Worm (Caenorhabditis elegans) whole organism, L1 larva: ENCODE measurements around the gene mob-4.

Experiments
- elt-3 ChIP-seq, 6 experiments: fragments of 150-350 bp in 1 of 6; sonication (generic microtip); optimal IDR thresholded peaks; 2 replicates each; lab custom pipeline; 2017 to 2018; ENCODE audit warnings: missing biosample characterization in 6 of 6, missing genetic modification characterization in 6 of 6, inconsistent platforms in 1 of 6
- fos-1 ChIP-seq: fragments of 150-350 bp; optimal IDR thresholded peaks from 2 replicates; lab custom pipeline; 2014; ENCODE audit warnings: missing biosample characterization, missing genetic modification characterization
- isw-1 ChIP-seq: fragments of 200-800 bp; sonication (Bioruptor generic); IDR thresholded peaks from 2 replicates; pipeline ENCODE4 v1.3.6; 2022; ENCODE audit warnings: missing genetic modification characterization, missing compliant biosample characterization
- jun-1 ChIP-seq: fragments of 150-350 bp; optimal IDR thresholded peaks from 2 replicates; lab custom pipeline; 2014; ENCODE audit warnings: missing biosample characterization, missing genetic modification reagents, missing genetic modification characterization
- lin-13 ChIP-seq: fragments of 150-350 bp; optimal IDR thresholded peaks from 2 replicates; lab custom pipeline; 2014; ENCODE audit warnings: missing biosample characterization, missing genetic modification reagents, missing genetic modification characterization
- lin-15B ChIP-seq: fragments of 150-350 bp; sonication (generic microtip); optimal IDR thresholded peaks from 3 replicates; lab custom pipeline; 2014; ENCODE audit warnings: missing biosample characterization, missing genetic modification characterization
- nhr-76 ChIP-seq: sonication (generic microtip); optimal IDR thresholded peaks from 2 replicates; lab custom pipeline; 2017; ENCODE audit warnings: missing biosample characterization, missing genetic modification characterization
- nhr-77 ChIP-seq: fragments of 150-350 bp; optimal IDR thresholded peaks from 2 replicates; lab custom pipeline; 2014; ENCODE audit warnings: missing biosample characterization, missing genetic modification characterization
- pqm-1 ChIP-seq: sonication (generic microtip); optimal IDR thresholded peaks from 3 replicates; lab custom pipeline; 2017; ENCODE audit warnings: missing biosample characterization, missing genetic modification characterization
- skn-1 ChIP-seq: fragments of 150-350 bp; optimal IDR thresholded peaks from 2 replicates; lab custom pipeline; 2014; ENCODE audit warnings: missing biosample characterization, missing genetic modification characterization
- snpc-4 ChIP-seq: fragments of 150-350 bp; optimal IDR thresholded peaks from 2 replicates; lab custom pipeline; 2014; ENCODE audit warnings: missing biosample characterization, missing genetic modification characterization

DNA sequence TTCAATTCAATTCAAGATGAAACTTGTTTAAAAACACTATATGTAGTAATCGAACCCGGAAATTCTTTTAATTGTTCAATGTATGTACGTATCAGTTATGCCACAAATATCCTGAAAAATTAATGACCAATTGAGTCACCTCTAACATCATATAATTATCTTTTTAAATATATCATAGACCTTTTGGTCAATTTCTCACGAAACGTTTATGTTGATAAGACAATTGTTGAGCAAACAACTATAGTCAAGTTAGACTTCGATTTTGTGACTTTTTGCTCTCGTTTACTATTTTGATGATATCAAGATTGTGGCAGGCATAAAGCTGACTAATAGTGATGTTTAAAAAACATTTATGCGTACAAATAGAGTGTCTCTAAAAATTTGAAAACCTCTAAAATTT lies 15.3 kb downstream of the mob-4 start:
- no peak for TF ChIP-seq skn-1 (tag; lab: Kevin White, UChicago)
- TF ChIP-seq snpc-4 (tag; lab: Kevin White, UChicago), result no peak
- TF ChIP-seq isw-1 (GFP tag; lab: Robert Waterston, UW), result no peak
- no peak for TF ChIP-seq nhr-77 (tag; lab: Kevin White, UChicago)
- no peak for TF ChIP-seq lin-15B
- no peak for TF ChIP-seq fos-1 (tag; lab: Kevin White, UChicago)
- no peak for TF ChIP-seq nhr-76 (tag; lab: Kevin White, UChicago)
- no peak for TF ChIP-seq elt-3 (tag; optimal IDR thresholded peaks at IDR 0.05; lab: Kevin White, UChicago)
- no peak for TF ChIP-seq jun-1
- TF ChIP-seq lin-13, result no peak
- no peak for TF ChIP-seq pqm-1 (tag; lab: Kevin White, UChicago)
